Fruit fly (Drosophila melanogaster) whole organism, adult: ENCODE results near the gene bif.
A peak's percentile ranks its signal among the peaks of the same experiment; 100 is the strongest.

Experiments used
- CG11617 ChIP-seq: fragments of 200-800 bp; sonication (Bioruptor generic); optimal IDR thresholded peaks from 2 replicates; lab custom pipeline; 2017; ENCODE audit warnings: mild to moderate bottlenecking, missing biosample characterization, missing genetic modification reagents, missing genetic modification characterization
- CG12768 ChIP-seq: fragments of 200-800 bp; sonication (Bioruptor generic); optimal IDR thresholded peaks from 2 replicates; lab custom pipeline; 2017; ENCODE audit warnings: missing biosample characterization, missing genetic modification characterization, mild to moderate bottlenecking, moderate library complexity, missing genetic modification reagents
- CG14711 ChIP-seq: fragments of 200-800 bp; sonication (Bioruptor generic); optimal IDR thresholded peaks from 2 replicates; lab custom pipeline; 2018; ENCODE audit warnings: missing biosample characterization, mild to moderate bottlenecking, missing genetic modification characterization, moderate library complexity
- CG1620 ChIP-seq: fragments of 200-800 bp; sonication (Bioruptor generic); optimal IDR thresholded peaks from 2 replicates; lab custom pipeline; 2016; ENCODE audit warnings: missing biosample characterization, missing genetic modification characterization
- CG33017 ChIP-seq: fragments of 200-800 bp; sonication (Bioruptor generic); optimal IDR thresholded peaks from 2 replicates; lab custom pipeline; 2018; ENCODE audit warnings: missing biosample characterization, mild to moderate bottlenecking, missing genetic modification characterization, moderate library complexity
- CG5204 ChIP-seq: fragments of 200-800 bp; sonication (Bioruptor generic); optimal IDR thresholded peaks from 2 replicates; lab custom pipeline; 2016; ENCODE audit warnings: missing biosample characterization, missing genetic modification characterization
- CG7045 ChIP-seq: fragments of 200-800 bp; sonication (Bioruptor generic); optimal IDR thresholded peaks from 2 replicates; lab custom pipeline; 2017; ENCODE audit warnings: missing biosample characterization, mild to moderate bottlenecking, missing genetic modification characterization
- CG7101 ChIP-seq: fragments of 200-800 bp; sonication (Bioruptor generic); optimal IDR thresholded peaks from 2 replicates; lab custom pipeline; 2018; ENCODE audit warnings: missing biosample characterization, mild to moderate bottlenecking, missing genetic modification characterization, moderate library complexity
- Clk ChIP-seq: fragments of 200-800 bp; sonication (Bioruptor generic); optimal IDR thresholded peaks from 2 replicates; lab custom pipeline; 2017; ENCODE audit warnings: missing biosample characterization, missing genetic modification characterization
- Crg-1 ChIP-seq: fragments of 200-800 bp; sonication (Bioruptor generic); optimal IDR thresholded peaks from 2 replicates; lab custom pipeline; 2016; ENCODE audit warnings: missing biosample characterization, missing genetic modification characterization
- Hr96 ChIP-seq: fragments of 200-800 bp; sonication (Bioruptor generic); optimal IDR thresholded peaks from 2 replicates; lab custom pipeline; 2016; ENCODE audit warnings: missing biosample characterization, missing genetic modification characterization
- Mnt ChIP-seq: fragments of 200-800 bp; sonication (Bioruptor generic); optimal IDR thresholded peaks from 2 replicates; lab custom pipeline; 2016; ENCODE audit warnings: missing biosample characterization, mild to moderate bottlenecking, missing genetic modification characterization
- bab1 ChIP-seq: fragments of 200-800 bp; sonication (Bioruptor generic); optimal IDR thresholded peaks from 3 replicates; lab custom pipeline; 2019; ENCODE audit warnings: missing biosample characterization, mild to moderate bottlenecking, missing genetic modification characterization, moderate library complexity
- cic ChIP-seq: fragments of 200-800 bp; sonication (Bioruptor generic); optimal IDR thresholded peaks from 2 replicates; lab custom pipeline; 2017; ENCODE audit warnings: missing biosample characterization, mild to moderate bottlenecking, missing genetic modification characterization, moderate library complexity
- cnc ChIP-seq, 2 experiments: fragments of >200 bp; optimal IDR thresholded peaks; 2 replicates each; lab custom pipeline; 2017
- kay ChIP-seq: fragments of 200-800 bp; sonication (Bioruptor generic); peaks from one replicate; lab custom pipeline; 2016; ENCODE audit warnings: missing biosample characterization, missing genetic modification characterization, borderline replicate concordance
- ovo ChIP-seq: fragments of 200-800 bp; sonication (Bioruptor generic); optimal IDR thresholded peaks from 2 replicates; lab custom pipeline; 2016; ENCODE audit warnings: missing biosample characterization, missing genetic modification characterization
- pad ChIP-seq: fragments of 200-800 bp; sonication (Bioruptor generic); optimal IDR thresholded peaks from 3 replicates; lab custom pipeline; 2017; ENCODE audit warnings: missing biosample characterization, missing genetic modification characterization, mild to moderate bottlenecking, moderate library complexity, missing genetic modification reagents
- tj ChIP-seq: fragments of 200-800 bp; sonication (Bioruptor generic); optimal IDR thresholded peaks from 3 replicates; lab custom pipeline; 2017; ENCODE audit warnings: missing biosample characterization, mild to moderate bottlenecking, missing genetic modification characterization, moderate library complexity
- toe ChIP-seq: fragments of 200-800 bp; sonication (Bioruptor generic); optimal IDR thresholded peaks from 2 replicates; lab custom pipeline; 2016; ENCODE audit warnings: missing biosample characterization, missing genetic modification characterization

Gene bif

dm6 chrX:11694959-11695882 lies 16.5 kb downstream of the bif start, which contains the start of gene PhKgamma:
Gene PhKgamma, plus strand, starts transcription at chrX:11695137.
- no peak for TF ChIP-seq Hr96
- TF ChIP-seq CG5204, result no peak
- peak; percentile 16 for TF ChIP-seq pad
- TF ChIP-seq cic (GFP tag; lab: Kevin White, UChicago), result peak; percentile 65
- TF ChIP-seq Crg-1 (GFP tag; lab: Kevin White, UChicago), result no peak
- peak; percentile 83 for TF ChIP-seq kay (GFP tag; lab: Kevin White, UChicago)
- TF ChIP-seq CG1620 (GFP tag; lab: Kevin White, UChicago), result peak; percentile 32
- TF ChIP-seq CG7101 (tag; lab: Kevin White, UChicago), result peak; percentile 34
- TF ChIP-seq bab1 (GFP tag; lab: Kevin White, UChicago), result peak; percentile 66
- TF ChIP-seq cnc (optimal IDR thresholded peaks at IDR 0.05; lab: Kevin White, UChicago), result no peak
- peak; percentile 35 for TF ChIP-seq ovo (GFP tag; lab: Kevin White, UChicago)
- TF ChIP-seq CG33017 (tag; lab: Kevin White, UChicago), result no peak
- TF ChIP-seq CG14711 (tag; lab: Kevin White, UChicago), result peak; percentile 2
- TF ChIP-seq Clk (GFP tag; lab: Kevin White, UChicago), result no peak
- peak; percentile 41 for TF ChIP-seq toe (GFP tag; lab: Kevin White, UChicago)
- peak; percentile 0 for TF ChIP-seq CG12768
- no peak for TF ChIP-seq CG7045 (GFP tag; lab: Kevin White, UChicago)
- TF ChIP-seq tj (GFP tag; lab: Kevin White, UChicago), result peak; percentile 71
- peak; percentile 86 for TF ChIP-seq Mnt (GFP tag; lab: Kevin White, UChicago)
- peak; percentile 50 for TF ChIP-seq CG11617 (GFP tag; lab: Kevin White, UChicago)

- TF ChIP-seq Hr96, result no peak
Observed at dm6 chrX:11695883-11696211, 17.1 kb downstream of the bif start.

dm6 chrX:11700765-11701164 lies 22.0 kb downstream of the bif start:
- TF ChIP-seq CG11617 (GFP tag; lab: Kevin White, UChicago), result no peak
- no peak for TF ChIP-seq CG7045 (GFP tag; lab: Kevin White, UChicago)

- TF ChIP-seq CG7045 (GFP tag; lab: Kevin White, UChicago) (no peak), cic (GFP tag; lab: Kevin White, UChicago) (no peak), CG14711 (tag; lab: Kevin White, UChicago) (no peak), Crg-1 (GFP tag; lab: Kevin White, UChicago) (no peak), CG11617 (GFP tag; lab: Kevin White, UChicago) (no peak), cnc (optimal IDR thresholded peaks at IDR 0.05; lab: Kevin White, UChicago) (no peak), CG7101 (tag; lab: Kevin White, UChicago) (no peak), CG5204 (no peak), CG33017 (tag; lab: Kevin White, UChicago) (no peak), tj (GFP tag; lab: Kevin White, UChicago) (no peak), Clk (GFP tag; lab: Kevin White, UChicago) (no peak), CG1620 (GFP tag; lab: Kevin White, UChicago) (no peak), Mnt (GFP tag; lab: Kevin White, UChicago) (no peak), pad (no peak), ovo (GFP tag; lab: Kevin White, UChicago) (no peak), bab1 (GFP tag; lab: Kevin White, UChicago) (no peak), toe (GFP tag; lab: Kevin White, UChicago) (no peak), Hr96 (no peak)
Observed at dm6 chrX:11704929-11705612, 26.3 kb downstream of the bif start, which contains the start of gene CG2444. Gene CG2444, minus strand, starts transcription at chrX:11705300.

- peak; percentile 22 for TF ChIP-seq CG7101 (tag; lab: Kevin White, UChicago)
- TF ChIP-seq toe (GFP tag; lab: Kevin White, UChicago), result no peak
- peak; percentile 28 for TF ChIP-seq CG14711 (tag; lab: Kevin White, UChicago)
- peak; percentile 32 for TF ChIP-seq Mnt (GFP tag; lab: Kevin White, UChicago)
- peak; percentile 3 for TF ChIP-seq cic (GFP tag; lab: Kevin White, UChicago)
- TF ChIP-seq bab1 (GFP tag; lab: Kevin White, UChicago), result peak; percentile 64
- no peak for TF ChIP-seq CG12768
- no peak for TF ChIP-seq kay (GFP tag; lab: Kevin White, UChicago)
- peak; percentile 0 for TF ChIP-seq tj (GFP tag; lab: Kevin White, UChicago)
- TF ChIP-seq pad, result no peak
Observed at dm6 chrX:11709799-11710720, 31.3 kb downstream of the bif start, which contains the start of gene FucT6. Gene FucT6, minus strand, starts transcription at chrX:11709951.
